Fruit fly (Drosophila melanogaster): ENCODE measurements around the gene CG42238.

CG42238 gene

dm6 chr2L:20970792-20971191, 81.2 kb downstream of the CG42238 start (continued):
- no peak for TF ChIP-seq CG12391 (tag; optimal IDR thresholded peaks at IDR 0.05)
- no peak for TF ChIP-seq slp2 (GFP tag; optimal IDR thresholded peaks at IDR 0.05)
- no peak for TF ChIP-seq CG9932 (GFP tag; IDR thresholded peaks at IDR 0.05)
- TF ChIP-seq CG18599 (GFP tag; optimal IDR thresholded peaks at IDR 0.05): peak; percentile 11
- TF ChIP-seq CG7963 (GFP tag; IDR thresholded peaks at IDR 0.05; ENCODE audit: partially characterized antibody): no peak
- no peak for TF ChIP-seq usp (GFP tag; optimal IDR thresholded peaks at IDR 0.05)
- TF ChIP-seq scrt (GFP tag; optimal IDR thresholded peaks at IDR 0.05): no peak
- TF ChIP-seq CG32767 (GFP tag; IDR thresholded peaks at IDR 0.05): no peak
- no peak for TF ChIP-seq jigr1 (GFP tag; IDR thresholded peaks at IDR 0.05)
- 0 out of 3 replicates have a peak, but pooled peaks have one; percentile 5 for TF ChIP-seq CG11456 (GFP tag; IDR thresholded peaks at IDR 0.05)
- TF ChIP-seq CG12942 (GFP tag; optimal IDR thresholded peaks at IDR 0.05): no peak
- peak; percentile 45 for TF ChIP-seq Med (GFP tag)
- TF ChIP-seq CG11504 (tag; optimal IDR thresholded peaks at IDR 0.05): no peak
- TF ChIP-seq CG17328 (GFP tag; IDR thresholded peaks at IDR 0.05): no peak
- TF ChIP-seq lov (optimal IDR thresholded peaks at IDR 0.05): no peak
- TF ChIP-seq lov (GFP tag; IDR thresholded peaks at IDR 0.05): no peak
- no peak for TF ChIP-seq psq (GFP tag; optimal IDR thresholded peaks at IDR 0.05)
- TF ChIP-seq ara (GFP tag; IDR thresholded peaks at IDR 0.05): no peak
- TF ChIP-seq lab (GFP tag; optimal IDR thresholded peaks at IDR 0.05): peak; percentile 8
- TF ChIP-seq Gug (GFP tag; IDR thresholded peaks at IDR 0.05): no peak
- no peak for TF ChIP-seq CG3838 (GFP tag; optimal IDR thresholded peaks at IDR 0.05)
- TF ChIP-seq CG12769 (tag; optimal IDR thresholded peaks at IDR 0.05): peak; percentile 50
- TF ChIP-seq cad (GFP tag; optimal IDR thresholded peaks at IDR 0.05): no peak
- TF ChIP-seq chinmo (GFP tag; IDR thresholded peaks at IDR 0.05; ENCODE audit: partially characterized antibody): peak; percentile 74; the same call in 1 of the 4 replicates
- peak; percentile 67 for TF ChIP-seq cg (GFP tag; optimal IDR thresholded peaks at IDR 0.05)

- TF ChIP-seq Pdp1 (GFP tag; optimal IDR thresholded peaks at IDR 0.05) (peak in 1 of 2 experiments; percentile 29), fru (optimal IDR thresholded peaks at IDR 0.05) (no peak), Atf3 (GFP tag; optimal IDR thresholded peaks at IDR 0.05) (no peak), CG1792 (GFP tag; optimal IDR thresholded peaks at IDR 0.05) (no peak), gt (GFP tag; IDR thresholded peaks at IDR 0.05) (no peak), ac (GFP tag; optimal IDR thresholded peaks at IDR 0.05) (no peak), crol (GFP tag; IDR thresholded peaks at IDR 0.05) (peak; percentile 60; the same call in 1 of the 2 replicates), CG12744 (GFP tag; optimal IDR thresholded peaks at IDR 0.05) (no peak), CG10979 (tag; optimal IDR thresholded peaks at IDR 0.05) (no peak), Hr78 (GFP tag; optimal IDR thresholded peaks at IDR 0.05) (peak in 1 of 2 experiments; percentile 41), Awh (GFP tag; IDR thresholded peaks at IDR 0.05) (peak; percentile 88), tll (GFP tag; optimal IDR thresholded peaks at IDR 0.05) (peak in 1 of 2 experiments; percentile 41), oc (tag; optimal IDR thresholded peaks at IDR 0.05) (peak; percentile 48), Vsx1 (GFP tag; optimal IDR thresholded peaks at IDR 0.05) (no peak), disco-r (GFP tag; optimal IDR thresholded peaks at IDR 0.05) (no peak), zen (tag; optimal IDR thresholded peaks at IDR 0.05) (no peak), NK7.1 (GFP tag; optimal IDR thresholded peaks at IDR 0.05) (no peak), CHES-1-like (GFP tag; optimal IDR thresholded peaks at IDR 0.05) (no peak), salm (tag; optimal IDR thresholded peaks at IDR 0.05) (peak; percentile 50), NfI (GFP tag; optimal IDR thresholded peaks at IDR 0.05) (no peak), H15 (GFP tag; IDR thresholded peaks at IDR 0.05) (no peak), mam (GFP tag; optimal IDR thresholded peaks at IDR 0.05) (no peak), Eip74EF (GFP tag; optimal IDR thresholded peaks at IDR 0.05) (no peak), sug (tag; optimal IDR thresholded peaks at IDR 0.05) (no peak), CG2712 (tag; optimal IDR thresholded peaks at IDR 0.05) (peak; percentile 11), slbo (GFP tag; IDR thresholded peaks at IDR 0.05) (no peak)
Measured at dm6 chr2L:20969674-20970297, 82.2 kb downstream of the CG42238 start.
